Worm (Caenorhabditis elegans) whole organism, L2 larva: Measurements from ENCODE around the gene T04G9.6.
A peak's percentile ranks its signal among the peaks of the same experiment; 100 is the strongest.

ENCODE experiments used
- ama-1 ChIP-seq: fragments of 150-350 bp; optimal IDR thresholded peaks from 2 replicates; lab custom pipeline; 2018; ENCODE audit warnings: inconsistent platforms
- crh-2 ChIP-seq: sonication (generic microtip); optimal IDR thresholded peaks from 2 replicates; lab custom pipeline; 2017; ENCODE audit warnings: missing biosample characterization, missing genetic modification characterization
- egl-27 ChIP-seq: sonication (generic microtip); optimal IDR thresholded peaks from 3 replicates; lab custom pipeline; 2017; ENCODE audit warnings: missing biosample characterization, missing genetic modification reagents, missing genetic modification characterization
- elt-3 ChIP-seq: sonication (generic microtip); optimal IDR thresholded peaks from 2 replicates; lab custom pipeline; 2017; ENCODE audit warnings: missing biosample characterization, missing genetic modification characterization
- lsy-2 ChIP-seq, 2 experiments: fragments of 150-350 bp in 1 of 2; sonication (generic microtip) in 1 of 2; optimal IDR thresholded peaks; 2 replicates each; lab custom pipeline; 2014 to 2017; ENCODE audit warnings: missing biosample characterization in 2 of 2, missing genetic modification characterization in 2 of 2
- mab-5 ChIP-seq: fragments of 150-350 bp; optimal IDR thresholded peaks from 2 replicates; lab custom pipeline; 2014; ENCODE audit warnings: missing biosample characterization, missing genetic modification characterization
- mbf-1 ChIP-seq: sonication (generic microtip); optimal IDR thresholded peaks from 2 replicates; lab custom pipeline; 2017; ENCODE audit warnings: missing biosample characterization, missing genetic modification characterization
- nhr-11 ChIP-seq: fragments of 150-350 bp; optimal IDR thresholded peaks from 2 replicates; lab custom pipeline; 2014; ENCODE audit warnings: missing biosample characterization, missing genetic modification characterization
- nhr-23 ChIP-seq: fragments of 150-350 bp; optimal IDR thresholded peaks from 2 replicates; lab custom pipeline; 2014; ENCODE audit warnings: missing biosample characterization, missing genetic modification reagents, missing genetic modification characterization
- nhr-77 ChIP-seq: fragments of 150-350 bp; optimal IDR thresholded peaks from 2 replicates; lab custom pipeline; 2014; ENCODE audit warnings: missing biosample characterization, missing genetic modification characterization
- snpc-4 ChIP-seq: fragments of 150-350 bp; optimal IDR thresholded peaks from 2 replicates; lab custom pipeline; 2014; ENCODE audit warnings: missing biosample characterization, missing genetic modification characterization
- ztf-4 ChIP-seq: fragments of 150-350 bp; optimal IDR thresholded peaks from 2 replicates; lab custom pipeline; 2014; ENCODE audit warnings: missing biosample characterization, missing genetic modification characterization

DNA sequence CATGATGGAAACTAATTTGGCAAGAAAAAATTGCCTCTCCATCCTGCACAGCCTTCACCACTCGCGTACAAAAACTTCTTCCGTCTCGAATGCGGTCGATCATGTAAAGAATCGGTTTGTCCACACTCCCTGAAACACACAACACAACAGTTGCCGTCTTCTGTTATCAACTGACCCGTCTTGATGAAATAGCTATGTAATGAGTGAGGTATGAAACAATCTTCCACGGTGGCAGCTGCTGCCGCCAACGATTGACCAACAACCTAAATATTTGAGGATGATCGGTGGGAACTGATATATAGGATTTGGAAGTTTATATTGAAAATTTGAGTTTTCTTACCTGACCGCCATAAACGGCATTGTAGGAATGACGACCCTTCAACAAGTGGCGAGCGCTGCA lies 27.5 kb upstream of the T04G9.6 start:
- TF ChIP-seq mbf-1 = no peak
- no peak for TF ChIP-seq ama-1 (lab: Kevin White, UChicago)
- TF ChIP-seq nhr-11 = no peak
- no peak for TF ChIP-seq crh-2 (tag; lab: Kevin White, UChicago)
- TF ChIP-seq mab-5 = no peak
- TF ChIP-seq snpc-4 (tag; lab: Kevin White, UChicago) = no peak
- no peak for TF ChIP-seq nhr-77 (tag; lab: Kevin White, UChicago)
- no peak for TF ChIP-seq ztf-4 (tag; lab: Kevin White, UChicago)
- TF ChIP-seq egl-27 (tag; lab: Kevin White, UChicago) = no peak
- TF ChIP-seq nhr-23 (tag; lab: Kevin White, UChicago) = no peak
- TF ChIP-seq elt-3 (tag; lab: Kevin White, UChicago) = no peak
- TF ChIP-seq lsy-2 (tag; optimal IDR thresholded peaks at IDR 0.05; lab: Kevin White, UChicago) = peak in 1 of 2 experiments; percentile 17
